Worm (Caenorhabditis elegans) whole organism, L4 larva: ENCODE measurements around the gene cyp-14A4.
A peak's percentile ranks its signal among the peaks of the same experiment; 100 is the strongest.

ENCODE experiments used
- D1046.2 ChIP-seq: fragments of 200-800 bp; sonication (Bioruptor generic); IDR thresholded peaks from 2 replicates; pipeline ENCODE4 v1.3.6; 2022; ENCODE audit warnings: missing genetic modification characterization, missing compliant biosample characterization
- F26F4.8 ChIP-seq: fragments of 200-800 bp; sonication (Bioruptor generic); conservative IDR thresholded peaks from 2 replicates; pipeline ENCODE4 v1.3.6; 2022; ENCODE audit warnings: missing genetic modification characterization, missing compliant biosample characterization
- F49E8.2 ChIP-seq: sonication (generic microtip); optimal IDR thresholded peaks from 2 replicates; lab custom pipeline; 2016; ENCODE audit warnings: missing compliant biosample characterization, mild to moderate bottlenecking, missing genetic modification characterization, borderline replicate concordance
- T20F7.1 ChIP-seq: fragments of 200-800 bp; sonication (Bioruptor generic); optimal IDR thresholded peaks from 2 replicates; lab custom pipeline; 2018; ENCODE audit warnings: mild to moderate bottlenecking, missing genetic modification characterization, missing compliant biosample characterization
- Y75B8A.6 ChIP-seq: fragments of 200-800 bp; sonication (Bioruptor generic); IDR thresholded peaks from 2 replicates; pipeline ENCODE4 v1.3.6; 2022; ENCODE audit warnings: missing genetic modification reagents, missing genetic modification characterization, missing compliant biosample characterization
- ZK546.5 ChIP-seq, 2 experiments: sonication (generic microtip); optimal IDR thresholded peaks; 2 replicates each; lab custom pipeline; 2017; ENCODE audit warnings: missing biosample characterization in 2 of 2, missing genetic modification characterization in 2 of 2
- aha-1 ChIP-seq: fragments of 150-350 bp; peaks from one replicate; lab custom pipeline; 2014; ENCODE audit warnings: missing biosample characterization, missing genetic modification characterization
- ceh-20 ChIP-seq: fragments of 200-800 bp; sonication (Bioruptor generic); IDR thresholded peaks from 2 replicates; pipeline ENCODE4 v1.3.6; 2022; ENCODE audit warnings: missing genetic modification reagents, missing genetic modification characterization, missing compliant biosample characterization
- ceh-28 ChIP-seq: fragments of 150-350 bp; optimal IDR thresholded peaks from 2 replicates; lab custom pipeline; 2014; ENCODE audit warnings: missing biosample characterization, missing genetic modification reagents, missing genetic modification characterization
- ceh-44 ChIP-seq: fragments of 200-800 bp; sonication (Bioruptor generic); IDR thresholded peaks from 2 replicates; pipeline ENCODE4 v1.3.6; 2022; ENCODE audit warnings: missing genetic modification reagents, missing genetic modification characterization, missing compliant biosample characterization
- daf-12 ChIP-seq: fragments of 150-350 bp; optimal IDR thresholded peaks from 2 replicates; lab custom pipeline; 2014; ENCODE audit warnings: missing biosample characterization, missing genetic modification reagents, missing genetic modification characterization
- daf-16 ChIP-seq, 3 experiments: sonication (generic microtip); optimal IDR thresholded peaks; 2 replicates each; lab custom pipeline; 2016 to 2017; ENCODE audit warnings: missing genetic modification characterization in 3 of 3, missing genetic modification reagents in 3 of 3, mild to moderate bottlenecking in 2 of 3, missing compliant biosample characterization in 2 of 3, missing biosample characterization in 1 of 3, moderate library complexity in 1 of 3
- daf-19 ChIP-seq: fragments of 200-800 bp; sonication (Bioruptor generic); conservative IDR thresholded peaks from 2 replicates; pipeline ENCODE4 v1.3.6; 2022; ENCODE audit warnings: missing genetic modification characterization, missing compliant biosample characterization
- duxl-1 ChIP-seq: sonication (generic microtip); optimal IDR thresholded peaks from 2 replicates; lab custom pipeline; 2016; ENCODE audit warnings: mild to moderate bottlenecking, missing genetic modification characterization, moderate library complexity, missing compliant biosample characterization; ENCODE audit not compliant: poor library complexity
- dve-1 ChIP-seq: sonication (generic microtip); optimal IDR thresholded peaks from 2 replicates; lab custom pipeline; 2017; ENCODE audit warnings: antibody characterized with exemption, mild to moderate bottlenecking, missing genetic modification characterization, missing compliant biosample characterization; ENCODE audit not compliant: insufficient read depth
- egl-27 ChIP-seq: sonication (generic microtip); optimal IDR thresholded peaks from 3 replicates; lab custom pipeline; 2017; ENCODE audit warnings: missing biosample characterization, missing genetic modification reagents, missing genetic modification characterization
- egl-43 ChIP-seq: fragments of 200-800 bp; sonication (Bioruptor generic); IDR thresholded peaks from 2 replicates; pipeline ENCODE4 v1.3.6; 2022; ENCODE audit warnings: missing genetic modification reagents, missing genetic modification characterization, missing compliant biosample characterization
- hif-1 ChIP-seq, 2 experiments: sonication (generic microtip); optimal IDR thresholded peaks; 2 replicates each; lab custom pipeline; 2016 to 2017; ENCODE audit warnings: missing compliant biosample characterization in 2 of 2, missing genetic modification characterization in 2 of 2, missing genetic modification reagents in 2 of 2, missing genotype in 2 of 2, mild to moderate bottlenecking in 1 of 2
- hlh-11 ChIP-seq: fragments of 200-800 bp; sonication (Bioruptor generic); optimal IDR thresholded peaks from 2 replicates; lab custom pipeline; 2018; ENCODE audit warnings: mild to moderate bottlenecking, missing genetic modification characterization, missing compliant biosample characterization
- hlh-30 ChIP-seq: sonication (generic microtip); optimal IDR thresholded peaks from 2 replicates; lab custom pipeline; 2017; ENCODE audit warnings: antibody characterized with exemption, mild to moderate bottlenecking, missing genetic modification characterization, missing compliant biosample characterization; ENCODE audit not compliant: insufficient read depth
- hmg-1.1 ChIP-seq: fragments of 200-800 bp; sonication (Bioruptor generic); IDR thresholded peaks from 2 replicates; pipeline ENCODE4 v1.3.6; 2022; ENCODE audit warnings: missing genetic modification reagents, missing genetic modification characterization, missing compliant biosample characterization
- lin-1 ChIP-seq: fragments of 200-800 bp; sonication (Bioruptor generic); IDR thresholded peaks from 2 replicates; pipeline ENCODE4 v1.3.6; 2022; ENCODE audit warnings: missing genetic modification reagents, missing genetic modification characterization, missing compliant biosample characterization
- lin-29 ChIP-seq: fragments of 200-800 bp; sonication (Bioruptor generic); IDR thresholded peaks from 2 replicates; pipeline ENCODE4 v1.3.6; 2022; ENCODE audit warnings: missing genetic modification reagents, missing genetic modification characterization, missing compliant biosample characterization
- lin-39 ChIP-seq: fragments of 150-350 bp; optimal IDR thresholded peaks from 2 replicates; lab custom pipeline; 2014; ENCODE audit warnings: missing biosample characterization, missing genetic modification reagents, missing genetic modification characterization
- lir-3 ChIP-seq: sonication (generic microtip); optimal IDR thresholded peaks from 2 replicates; lab custom pipeline; 2016; ENCODE audit warnings: mild to moderate bottlenecking, missing genetic modification characterization, missing compliant biosample characterization
- madf-9 ChIP-seq: fragments of 200-800 bp; sonication (Bioruptor generic); conservative IDR thresholded peaks from 2 replicates; pipeline ENCODE4 v1.3.6; 2022; ENCODE audit warnings: missing genetic modification reagents, missing genetic modification characterization, missing compliant biosample characterization
- mes-2 ChIP-seq: sonication (generic microtip); optimal IDR thresholded peaks from 2 replicates; lab custom pipeline; 2016; ENCODE audit warnings: missing genotype, mild to moderate bottlenecking, missing genetic modification characterization, missing compliant biosample characterization; ENCODE audit not compliant: poor library complexity, severe bottlenecking
- mxl-2 ChIP-seq: fragments of 200-800 bp; sonication (Bioruptor generic); conservative IDR thresholded peaks from 2 replicates; pipeline ENCODE4 v1.3.6; 2022; ENCODE audit warnings: missing genetic modification reagents, missing genetic modification characterization, missing compliant biosample characterization
- nhr-10 ChIP-seq: fragments of 150-350 bp; optimal IDR thresholded peaks from 2 replicates; lab custom pipeline; 2014; ENCODE audit warnings: missing biosample characterization, missing genetic modification characterization
- nhr-102 ChIP-seq: sonication (generic microtip); optimal IDR thresholded peaks from 2 replicates; lab custom pipeline; 2016; ENCODE audit warnings: mild to moderate bottlenecking, missing genetic modification characterization, moderate library complexity, missing compliant biosample characterization
- nhr-25 ChIP-seq: sonication (generic microtip); optimal IDR thresholded peaks from 2 replicates; lab custom pipeline; 2017; ENCODE audit warnings: missing genetic modification characterization, mild to moderate bottlenecking, missing compliant biosample characterization, antibody characterized with exemption, moderate library complexity, borderline replicate concordance; ENCODE audit not compliant: insufficient read depth
- nhr-28 ChIP-seq: fragments of 150-350 bp; optimal IDR thresholded peaks from 2 replicates; lab custom pipeline; 2014; ENCODE audit warnings: missing biosample characterization, missing genetic modification characterization
- nhr-41 ChIP-seq: fragments of 200-800 bp; sonication (Bioruptor generic); IDR thresholded peaks from 2 replicates; pipeline ENCODE4 v1.3.6; 2022; ENCODE audit warnings: missing genetic modification reagents, missing genetic modification characterization, missing compliant biosample characterization
- nhr-48 ChIP-seq: sonication (generic microtip); optimal IDR thresholded peaks from 2 replicates; lab custom pipeline; 2016; ENCODE audit warnings: mild to moderate bottlenecking, missing genetic modification characterization, missing compliant biosample characterization
- nhr-77 ChIP-seq: fragments of 150-350 bp; optimal IDR thresholded peaks from 2 replicates; lab custom pipeline; 2014; ENCODE audit warnings: missing biosample characterization, missing genetic modification characterization
- php-3 ChIP-seq: fragments of 200-800 bp; sonication (Bioruptor generic); IDR thresholded peaks from 2 replicates; pipeline ENCODE4 v1.3.6; 2022; ENCODE audit warnings: missing genetic modification reagents, missing genetic modification characterization, missing compliant biosample characterization
- pqm-1 ChIP-seq: sonication (generic microtip); optimal IDR thresholded peaks from 2 replicates; lab custom pipeline; 2017; ENCODE audit warnings: missing biosample characterization, missing genetic modification characterization
- saeg-2 ChIP-seq: fragments of 200-800 bp; sonication (Bioruptor generic); IDR thresholded peaks from 2 replicates; pipeline ENCODE4 v1.3.6; 2022; ENCODE audit warnings: missing genetic modification reagents, missing genetic modification characterization, missing compliant biosample characterization
- sdz-12 ChIP-seq: fragments of 200-800 bp; sonication (Bioruptor generic); optimal IDR thresholded peaks from 2 replicates; lab custom pipeline; 2018; ENCODE audit warnings: mild to moderate bottlenecking, missing genetic modification characterization, missing compliant biosample characterization
- skn-1 ChIP-seq: fragments of 150-350 bp; optimal IDR thresholded peaks from 2 replicates; lab custom pipeline; 2014; ENCODE audit warnings: missing biosample characterization, missing genetic modification characterization
- snpc-1.2 ChIP-seq: fragments of 200-800 bp; sonication (Bioruptor generic); IDR thresholded peaks from 2 replicates; pipeline ENCODE4 v1.3.6; 2022; ENCODE audit warnings: missing genetic modification reagents, missing genetic modification characterization, missing compliant biosample characterization
- spr-1 ChIP-seq: sonication (generic microtip); optimal IDR thresholded peaks from 2 replicates; lab custom pipeline; 2016; ENCODE audit warnings: mild to moderate bottlenecking, missing genetic modification characterization, missing compliant biosample characterization
- tag-97 ChIP-seq: fragments of 200-800 bp; sonication (Bioruptor generic); IDR thresholded peaks from 2 replicates; pipeline ENCODE4 v1.3.6; 2022; ENCODE audit warnings: missing genetic modification characterization, missing compliant biosample characterization
- tra-1 ChIP-seq: fragments of 200-800 bp; sonication (Bioruptor generic); IDR thresholded peaks from 2 replicates; pipeline ENCODE4 v1.3.6; 2022; ENCODE audit warnings: missing genetic modification reagents, missing genetic modification characterization, missing compliant biosample characterization
- unc-39 ChIP-seq: sonication (generic microtip); optimal IDR thresholded peaks from 2 replicates; lab custom pipeline; 2017; ENCODE audit warnings: missing biosample characterization, missing genetic modification characterization
- unc-62 ChIP-seq, 3 experiments: fragments of 150-350 bp in 1 of 3; sonication (generic microtip); optimal IDR thresholded peaks in 2 of 3; peaks in 1 of 3; 1 replicate in 1 of 3; 2 replicates in 2 of 3; lab custom pipeline; 2014 to 2017; ENCODE audit warnings: missing biosample characterization in 3 of 3, missing genetic modification characterization in 3 of 3, missing genetic modification reagents in 3 of 3, missing genotype in 1 of 3
- zfp-3 ChIP-seq: fragments of 200-800 bp; sonication (Bioruptor generic); conservative IDR thresholded peaks from 2 replicates; pipeline ENCODE4 v1.3.6; 2022; ENCODE audit warnings: missing genetic modification reagents, missing genetic modification characterization, missing compliant biosample characterization
- zip-2 ChIP-seq: fragments of 150-350 bp; optimal IDR thresholded peaks from 2 replicates; lab custom pipeline; 2014; ENCODE audit warnings: missing biosample characterization, missing genetic modification characterization
- ztf-11 ChIP-seq: fragments of 150-350 bp; optimal IDR thresholded peaks from 2 replicates; lab custom pipeline; 2014; ENCODE audit warnings: missing biosample characterization, missing genetic modification characterization
- ztf-7 ChIP-seq: fragments of 150-350 bp; optimal IDR thresholded peaks from 2 replicates; lab custom pipeline; 2014; ENCODE audit warnings: missing biosample characterization, missing genetic modification characterization

The cyp-14A4 gene

ce11 chrX:13257577-13257976 lies 26.4 kb downstream of the cyp-14A4 start, which contains the start of gene K08H2.10:
TSS of gene K08H2.10 (plus strand) at chrX:13257806.
- TF ChIP-seq unc-39 (tag; lab: Kevin White, UChicago) (no peak), lir-3 (tag; lab: Kevin White, UChicago) (no peak), zip-2 (no peak), F26F4.8 (no peak), saeg-2 (GFP tag; lab: Robert Waterston, UW) (no peak), F49E8.2 (tag; lab: Kevin White, UChicago) (no peak), ztf-11 (tag; lab: Kevin White, UChicago) (no peak), nhr-10 (tag; lab: Kevin White, UChicago) (no peak), egl-43 (no peak), nhr-28 (peak; percentile 66), hmg-1.1 (0 out of 2 replicates have a peak, but pooled peaks have one; percentile 16), lin-1 (GFP tag; lab: Robert Waterston, UW) (0 out of 2 replicates have a peak, but pooled peaks have one; percentile 31), nhr-102 (tag; lab: Kevin White, UChicago) (no peak), D1046.2 (GFP tag; lab: Robert Waterston, UW) (no peak), snpc-1.2 (no peak), nhr-77 (peak; percentile 35), sdz-12 (GFP tag; lab: Kevin White, UChicago) (no peak), ceh-28 (tag; lab: Kevin White, UChicago) (no peak), hlh-30 (tag; lab: Kevin White, UChicago) (no peak), duxl-1 (tag; lab: Kevin White, UChicago) (no peak), aha-1 (tag; lab: Kevin White, UChicago) (no peak), dve-1 (tag; lab: Kevin White, UChicago) (peak; percentile 55), hif-1 (tag; optimal IDR thresholded peaks at IDR 0.05; lab: Kevin White, UChicago) (no peak), php-3 (GFP tag; lab: Robert Waterston, UW) (peak; percentile 100), spr-1 (tag; lab: Kevin White, UChicago) (no peak), tag-97 (GFP tag; lab: Robert Waterston, UW) (no peak), nhr-41 (GFP tag; lab: Robert Waterston, UW) (peak; percentile 44; the same call in 1 of the 2 replicates), daf-16 (GFP tag; optimal IDR thresholded peaks at IDR 0.05; lab: Kevin White, UChicago) (peak in 1 of 2 experiments; percentile 28), daf-16 (tag; optimal IDR thresholded peaks at IDR 0.05; lab: Kevin White, UChicago) (peak; percentile 39), nhr-25 (tag; lab: Kevin White, UChicago) (no peak), T20F7.1 (GFP tag; lab: Kevin White, UChicago) (no peak), daf-12 (tag; lab: Kevin White, UChicago) (no peak), Y75B8A.6 (GFP tag; lab: Robert Waterston, UW) (no peak), mxl-2 (GFP tag; lab: Robert Waterston, UW) (no peak), daf-19 (no peak), lin-39 (tag; lab: Kevin White, UChicago) (no peak), mes-2 (tag; lab: Kevin White, UChicago) (no peak), madf-9 (GFP tag; lab: Robert Waterston, UW) (no peak), hlh-11 (peak; percentile 81), nhr-48 (tag; lab: Kevin White, UChicago) (peak; percentile 7), tra-1 (peak; percentile 98), unc-62 (GFP tag; optimal IDR thresholded peaks at IDR 0.05 in 1 of 2; lab: Kevin White, UChicago) (peak in 1 of 2 experiments; percentile 82), unc-62 (tag; optimal IDR thresholded peaks at IDR 0.05; lab: Kevin White, UChicago) (no peak), egl-27 (tag; lab: Kevin White, UChicago) (no peak), ztf-7 (tag; lab: Kevin White, UChicago) (no peak), skn-1 (tag; lab: Kevin White, UChicago) (no peak), zfp-3 (no peak), pqm-1 (tag; lab: Kevin White, UChicago) (peak; percentile 88), ceh-44 (GFP tag; lab: Robert Waterston, UW) (no peak), ceh-20 (peak; percentile 72; the same call in 1 of the 2 replicates), ZK546.5 (tag; optimal IDR thresholded peaks at IDR 0.05; lab: Kevin White, UChicago) (no peak), lin-29 (GFP tag; lab: Robert Waterston, UW) (no peak)
